Worm (Caenorhabditis elegans): ENCODE measurements around the gene T28H11.8.
A peak's percentile ranks its signal among the peaks of the same experiment; 100 is the strongest.

Gene T28H11.8

DNA sequence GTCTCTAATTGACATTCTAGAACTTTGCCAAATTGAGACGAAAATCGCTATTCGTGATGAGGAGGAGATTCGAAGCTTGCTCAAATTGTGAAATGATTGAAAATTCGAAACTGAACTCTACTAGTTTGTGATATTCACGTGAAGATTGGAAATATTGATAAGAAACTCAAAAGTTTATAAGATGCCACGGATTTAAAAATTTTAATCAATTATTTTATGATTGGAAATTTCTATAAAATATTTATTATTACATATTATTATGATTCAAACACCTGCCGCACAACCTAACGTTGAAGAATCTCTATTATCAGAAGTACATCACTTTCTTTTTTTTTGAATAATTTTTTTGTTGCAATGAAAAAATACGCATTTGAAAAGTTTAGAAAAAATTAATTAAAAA, 31.9 kb downstream of the T28H11.8 start, which contains the start of gene E03H12.7:
Gene E03H12.7, minus strand, starts transcription at position 101 of the 400 bp plus-strand sequence.
- TF ChIP-seq ces-1 (GFP tag; optimal IDR thresholded peaks at IDR 0.05) (no peak), fos-1 (tag; optimal IDR thresholded peaks at IDR 0.05) (no peak), madf-9 (GFP tag; conservative IDR thresholded peaks at IDR 0.05) (no peak), arid-1 (GFP tag; conservative IDR thresholded peaks at IDR 0.05) (no peak), lin-38 (GFP tag; IDR thresholded peaks at IDR 0.05) (no peak), spr-1 (tag; optimal IDR thresholded peaks at IDR 0.05) (no peak), R02D3.7 (tag; optimal IDR thresholded peaks at IDR 0.05) (no peak), daf-16 (GFP tag; optimal IDR thresholded peaks at IDR 0.05) (no peak), daf-16 (tag; optimal IDR thresholded peaks at IDR 0.05) (no peak), sdz-12 (GFP tag; optimal IDR thresholded peaks at IDR 0.05) (no peak), ZK337.2 (GFP tag; IDR thresholded peaks at IDR 0.05) (no peak), saeg-2 (GFP tag; IDR thresholded peaks at IDR 0.05) (no peak), nhr-77 (tag; optimal IDR thresholded peaks at IDR 0.05) (no peak), pha-4 (GFP tag; IDR thresholded peaks at IDR 0.05) (no peak), pha-4 (tag; optimal IDR thresholded peaks at IDR 0.05) (no peak)

ce11 chrIV:4986246-4986645, 34.2 kb downstream of the T28H11.8 start, which contains the start of gene clec-177:
Gene clec-177 (plus strand): TSS chrIV:4986546.
- TF ChIP-seq duxl-1 (tag; optimal IDR thresholded peaks at IDR 0.05; ENCODE audit: poor library complexity) (no peak), F10B5.3 (tag; optimal IDR thresholded peaks at IDR 0.05) (no peak), nhr-6 (tag; optimal IDR thresholded peaks at IDR 0.05) (no peak), ctbp-1 (GFP tag; IDR thresholded peaks at IDR 0.05) (no peak), cey-2 (tag; optimal IDR thresholded peaks at IDR 0.05; ENCODE audit: borderline replicate concordance, insufficient read depth) (no peak), mep-1 (tag; optimal IDR thresholded peaks at IDR 0.05) (no peak), egl-27 (tag; optimal IDR thresholded peaks at IDR 0.05) (no peak), madf-5 (GFP tag; IDR thresholded peaks at IDR 0.05) (no peak), unc-62 (GFP tag; optimal IDR thresholded peaks at IDR 0.05 in 1 of 2) (no peak), unc-62 (tag; optimal IDR thresholded peaks at IDR 0.05) (no peak), unc-39 (tag; optimal IDR thresholded peaks at IDR 0.05) (no peak), lim-7 (GFP tag; IDR thresholded peaks at IDR 0.05) (no peak), mdl-1 (tag; optimal IDR thresholded peaks at IDR 0.05) (no peak), attf-4 (tag; optimal IDR thresholded peaks at IDR 0.05) (no peak), nhr-11 (tag; optimal IDR thresholded peaks at IDR 0.05) (no peak), sdz-12 (GFP tag; optimal IDR thresholded peaks at IDR 0.05) (no peak), gei-8 (GFP tag; optimal IDR thresholded peaks at IDR 0.05) (no peak)

DNA sequence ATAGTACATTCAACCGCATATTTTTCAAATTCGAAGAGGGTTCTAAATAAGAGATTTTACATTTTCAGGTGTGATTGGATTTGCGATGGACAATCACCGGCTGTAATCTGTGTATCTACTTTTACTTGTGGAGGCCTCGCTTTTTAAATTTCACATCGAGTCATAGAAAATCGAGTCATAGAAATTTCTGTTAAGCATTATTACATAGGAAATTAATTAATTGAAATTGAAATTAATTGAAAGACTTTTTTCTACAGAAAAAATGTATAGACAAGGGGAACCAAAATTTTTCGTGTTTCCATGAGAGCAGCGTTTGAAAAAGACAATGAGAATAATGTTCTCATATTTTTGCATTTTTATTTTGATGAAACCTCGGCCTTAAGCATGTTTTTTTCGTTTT, 36.7 kb downstream of the T28H11.8 start, which contains the start of gene clec-176:
Gene clec-176, plus strand, starts transcription at position 301 of the 400 bp plus-strand sequence.
- TF ChIP-seq nhr-111 (GFP tag; optimal IDR thresholded peaks at IDR 0.05) (no peak), ceh-20 (GFP tag; IDR thresholded peaks at IDR 0.05) (no peak), ztf-7 (tag; optimal IDR thresholded peaks at IDR 0.05) (no peak), ces-1 (GFP tag; optimal IDR thresholded peaks at IDR 0.05) (no peak), F10B5.3 (tag; optimal IDR thresholded peaks at IDR 0.05) (no peak), lin-38 (GFP tag; IDR thresholded peaks at IDR 0.05) (no peak), lim-7 (GFP tag; IDR thresholded peaks at IDR 0.05) (no peak), unc-130 (GFP tag; optimal IDR thresholded peaks at IDR 0.05) (no peak), zip-11 (GFP tag; IDR thresholded peaks at IDR 0.05) (no peak), unc-62 (GFP tag; optimal IDR thresholded peaks at IDR 0.05 in 1 of 2) (no peak), unc-62 (tag; optimal IDR thresholded peaks at IDR 0.05) (no peak), ama-1 (optimal IDR thresholded peaks at IDR 0.05) (no peak)

DNA sequence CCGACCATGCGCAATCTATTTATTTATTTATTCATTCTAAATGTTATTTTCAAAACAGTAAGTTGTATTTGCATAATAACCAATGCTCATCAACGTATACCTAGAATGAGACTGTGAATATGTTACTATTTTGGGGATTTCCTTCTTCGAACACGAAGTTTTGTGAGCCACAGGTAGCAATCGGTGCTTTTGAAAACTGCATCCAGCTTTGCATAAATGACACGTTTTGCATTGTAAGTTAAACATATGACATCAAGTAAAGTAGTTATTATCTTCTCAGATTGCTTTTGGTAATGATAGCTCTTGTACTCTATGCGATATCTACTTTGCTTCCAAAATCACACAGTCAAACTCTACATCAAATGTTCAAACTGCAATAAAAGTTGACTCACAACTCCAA, 38.0 kb downstream of the T28H11.8 start, which contains the start of gene E03H12.4:
Gene E03H12.4, plus strand, starts transcription at position 120 of the 400 bp plus-strand sequence.
- TF ChIP-seq duxl-1 (tag; optimal IDR thresholded peaks at IDR 0.05; ENCODE audit: poor library complexity) (no peak), nhr-48 (tag; optimal IDR thresholded peaks at IDR 0.05) (no peak), unc-62 (GFP tag; optimal IDR thresholded peaks at IDR 0.05 in 1 of 2) (peak in 1 of 2 experiments; percentile 96), unc-62 (tag; optimal IDR thresholded peaks at IDR 0.05) (no peak)

Data from whole organism, L4 larva.